Fruit fly (Drosophila melanogaster): ENCODE results near the gene CG4907.

CG4907 gene

DNA sequence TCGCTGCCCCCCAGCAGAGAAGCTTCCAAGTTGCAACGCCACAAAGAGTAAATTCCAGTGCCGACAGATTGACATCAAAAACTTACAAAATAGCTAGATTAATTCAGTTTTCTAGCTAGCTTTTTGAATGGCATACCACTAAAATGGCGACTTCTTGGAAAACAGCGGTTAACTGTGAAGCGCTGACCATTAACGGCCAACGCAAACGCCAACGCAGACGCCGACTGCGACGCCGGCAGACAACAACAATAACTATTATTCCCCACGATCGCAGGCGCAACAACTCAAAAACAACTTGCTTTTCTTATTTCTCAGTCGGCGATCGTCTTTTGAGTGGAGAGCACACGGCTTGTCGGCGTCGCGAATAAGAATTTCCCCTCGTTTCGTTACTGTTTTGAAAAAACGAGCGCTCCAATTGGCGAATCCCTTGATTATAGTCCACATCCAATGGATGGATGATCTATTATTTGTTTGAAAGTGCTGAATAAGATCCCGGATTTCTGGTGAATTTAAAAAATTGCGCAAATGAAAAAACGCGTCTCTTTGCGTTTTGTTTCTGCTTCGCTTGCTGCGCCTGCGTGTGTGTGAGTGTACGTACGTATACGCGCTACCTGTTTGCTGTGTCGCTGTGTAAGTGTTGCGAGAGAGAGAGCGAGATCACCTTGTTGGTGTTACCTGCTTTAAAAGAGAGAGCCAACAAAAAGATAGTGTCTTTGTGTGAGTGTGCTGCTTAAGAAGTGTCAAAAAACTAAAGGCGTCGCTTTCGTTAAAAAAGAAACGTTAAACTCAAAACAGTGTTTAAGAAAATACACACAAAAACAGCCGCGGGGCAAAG, 43.9 kb downstream of the CG4907 start (continued):
- TF ChIP-seq slou (GFP tag; optimal IDR thresholded peaks at IDR 0.05), result no peak
- TF ChIP-seq trh (GFP tag; optimal IDR thresholded peaks at IDR 0.05), result no peak
- TF ChIP-seq CG3065 (GFP tag; optimal IDR thresholded peaks at IDR 0.05), result no peak
- TF ChIP-seq aop (GFP tag; IDR thresholded peaks at IDR 0.05), result no peak
- TF ChIP-seq CG15269 (tag; optimal IDR thresholded peaks at IDR 0.05), result peak; percentile 72
- no peak for TF ChIP-seq CG8281 (tag; optimal IDR thresholded peaks at IDR 0.05)
- TF ChIP-seq CG4707 (GFP tag; optimal IDR thresholded peaks at IDR 0.05), result no peak
- TF ChIP-seq CG17612 (GFP tag; IDR thresholded peaks at IDR 0.05), result no peak
- no peak for TF ChIP-seq amos (GFP tag; IDR thresholded peaks at IDR 0.05; ENCODE audit: partially characterized antibody)
- TF ChIP-seq nom (GFP tag; optimal IDR thresholded peaks at IDR 0.05), result peak; percentile 22
- TF ChIP-seq esg (GFP tag; conservative IDR thresholded peaks at IDR 0.05), result no peak
- no peak for TF ChIP-seq kay (GFP tag; optimal IDR thresholded peaks at IDR 0.05)
- TF ChIP-seq CG15479 (GFP tag; optimal IDR thresholded peaks at IDR 0.05), result peak; percentile 58
- no peak for TF ChIP-seq Chrac-16 (GFP tag; optimal IDR thresholded peaks at IDR 0.05)
- TF ChIP-seq HmgZ (tag; optimal IDR thresholded peaks at IDR 0.05), result no peak
- TF ChIP-seq Vsx1 (GFP tag; optimal IDR thresholded peaks at IDR 0.05), result no peak
- no peak for TF ChIP-seq lmd (GFP tag; IDR thresholded peaks at IDR 0.05)
- no peak for TF ChIP-seq Dp (GFP tag; optimal IDR thresholded peaks at IDR 0.05)
- TF ChIP-seq Side (GFP tag; optimal IDR thresholded peaks at IDR 0.05), result no peak
- TF ChIP-seq CG43689 (GFP tag; IDR thresholded peaks at IDR 0.05), result no peak
- TF ChIP-seq CG6654 (GFP tag; optimal IDR thresholded peaks at IDR 0.05), result no peak
- TF ChIP-seq Stat92E (GFP tag; optimal IDR thresholded peaks at IDR 0.05), result peak in 1 of 3 experiments; percentile 98
- no peak for TF ChIP-seq az2 (GFP tag; optimal IDR thresholded peaks at IDR 0.05)
- no peak for TF ChIP-seq dan (GFP tag; IDR thresholded peaks at IDR 0.05)
- TF ChIP-seq trem (tag; optimal IDR thresholded peaks at IDR 0.05), result no peak
- TF ChIP-seq CG8089 (GFP tag; optimal IDR thresholded peaks at IDR 0.05), result no peak
- TF ChIP-seq CG11504 (tag; optimal IDR thresholded peaks at IDR 0.05), result no peak
- TF ChIP-seq CG15011 (GFP tag; optimal IDR thresholded peaks at IDR 0.05), result no peak
- peak; percentile 62; the same call in 2 of the 3 replicates for TF ChIP-seq row (GFP tag; IDR thresholded peaks at IDR 0.05)
- TF ChIP-seq CG1647 (GFP tag; optimal IDR thresholded peaks at IDR 0.05), result no peak
- no peak for TF ChIP-seq CG9797 (GFP tag; optimal IDR thresholded peaks at IDR 0.05)
- TF ChIP-seq Ets97D (GFP tag; optimal IDR thresholded peaks at IDR 0.05), result no peak
- no peak for TF ChIP-seq CG10959 (GFP tag; IDR thresholded peaks at IDR 0.05)
- TF ChIP-seq CG10462 (GFP tag; optimal IDR thresholded peaks at IDR 0.05), result no peak
- TF ChIP-seq ab (GFP tag; optimal IDR thresholded peaks at IDR 0.05), result no peak
- TF ChIP-seq NFAT (GFP tag; IDR thresholded peaks at IDR 0.05), result no peak
- no peak for TF ChIP-seq CkIIα-i1 (GFP tag; IDR thresholded peaks at IDR 0.05)
- no peak for TF ChIP-seq zfh2 (GFP tag; optimal IDR thresholded peaks at IDR 0.05)
- no peak for TF ChIP-seq eyg (GFP tag; optimal IDR thresholded peaks at IDR 0.05)
- no peak for TF ChIP-seq CG4854 (GFP tag; optimal IDR thresholded peaks at IDR 0.05)
- TF ChIP-seq CG4820 (GFP tag; optimal IDR thresholded peaks at IDR 0.05), result no peak
- no peak for TF ChIP-seq Ssrp (tag; optimal IDR thresholded peaks at IDR 0.05)
- no peak for TF ChIP-seq onecut (GFP tag; IDR thresholded peaks at IDR 0.05)
- TF ChIP-seq org-1 (GFP tag; optimal IDR thresholded peaks at IDR 0.05), result no peak
- no peak for TF ChIP-seq Oli (tag; optimal IDR thresholded peaks at IDR 0.05)
- TF ChIP-seq ash1 (GFP tag; optimal IDR thresholded peaks at IDR 0.05), result no peak
- TF ChIP-seq gcm2 (GFP tag; optimal IDR thresholded peaks at IDR 0.05), result no peak
- no peak for TF ChIP-seq CG17359 (tag; optimal IDR thresholded peaks at IDR 0.05)
- TF ChIP-seq Hey (tag; optimal IDR thresholded peaks at IDR 0.05), result no peak
- TF ChIP-seq CG7271 (tag; optimal IDR thresholded peaks at IDR 0.05), result no peak
- no peak for TF ChIP-seq Sin3A (optimal IDR thresholded peaks at IDR 0.05)

Data from whole organism, embryonic.